Worm (Caenorhabditis elegans) whole organism, young adult: Measurements from ENCODE around the gene Y57A10C.8.

Source experiments
- T26A5.8 ChIP-seq: sonication (generic microtip); optimal IDR thresholded peaks from 2 replicates; lab custom pipeline; 2016; ENCODE audit warnings: missing genetic modification characterization, missing compliant biosample characterization
- atf-7 ChIP-seq: sonication (generic microtip); optimal IDR thresholded peaks from 2 replicates; lab custom pipeline; 2017; ENCODE audit warnings: mild to moderate bottlenecking, missing genetic modification characterization, missing compliant biosample characterization
- cebp-1 ChIP-seq, 2 experiments: fragments of 200-800 bp in 1 of 2; sonication (Bioruptor generic) in 1 of 2; sonication (generic microtip) in 1 of 2; IDR thresholded peaks in 1 of 2; optimal IDR thresholded peaks in 1 of 2; 2 replicates each; pipeline versions ENCODE4 v1.3.6 to Lab custom; 2017 to 2022; ENCODE audit warnings: missing compliant biosample characterization in 2 of 2, missing genetic modification characterization in 2 of 2, mild to moderate bottlenecking in 1 of 2, missing genetic modification reagents in 1 of 2, moderate library complexity in 1 of 2
- ceh-40 ChIP-seq: fragments of 200-800 bp; sonication (Bioruptor generic); IDR thresholded peaks from 2 replicates; pipeline ENCODE4 v1.3.6; 2022; ENCODE audit warnings: missing genetic modification characterization, missing compliant biosample characterization
- lin-35 ChIP-seq, 3 experiments: fragments of 150-350 bp in 2 of 3; sonication (generic microtip) in 1 of 3; optimal IDR thresholded peaks; 2 replicates each; lab custom pipeline; 2014 to 2018; ENCODE audit warnings: missing biosample characterization in 3 of 3, missing genetic modification characterization in 3 of 3, missing genetic modification reagents in 3 of 3
- pha-4 ChIP-seq: fragments of 150-350 bp; sonication (generic microtip); optimal IDR thresholded peaks from 2 replicates; lab custom pipeline; 2014; ENCODE audit warnings: missing biosample characterization, missing genetic modification reagents, missing genetic modification characterization
- repo-1 ChIP-seq: sonication (generic microtip); optimal IDR thresholded peaks from 2 replicates; lab custom pipeline; 2017; ENCODE audit warnings: mild to moderate bottlenecking, missing genetic modification characterization, missing compliant biosample characterization
- snpc-4 ChIP-seq, 5 experiments: fragments of 150-350 bp in 1 of 5; sonication (generic microtip) in 4 of 5; optimal IDR thresholded peaks; 2 replicates each; lab custom pipeline; 2014 to 2018; ENCODE audit warnings: missing genetic modification characterization in 5 of 5, missing biosample characterization in 3 of 5, antibody characterized with exemption in 2 of 5, mild to moderate bottlenecking in 2 of 5, missing compliant biosample characterization in 2 of 5, missing genotype in 2 of 5, moderate library complexity in 2 of 5, missing genetic modification reagents in 1 of 5
- unc-62 ChIP-seq: fragments of 150-350 bp; optimal IDR thresholded peaks from 2 replicates; lab custom pipeline; 2014; ENCODE audit warnings: missing biosample characterization, missing genetic modification reagents, missing genetic modification characterization
- xnd-1 ChIP-seq: sonication (generic microtip); optimal IDR thresholded peaks from 2 replicates; lab custom pipeline; 2016; ENCODE audit warnings: missing genotype, missing genetic modification reagents, missing genetic modification characterization, missing compliant biosample characterization

ce11 chrII:12460602-12461453, 31.2 kb upstream of the Y57A10C.8 start, which contains the start of gene tag-280:
- no peak for TF ChIP-seq lin-35 (GFP tag; optimal IDR thresholded peaks at IDR 0.05; lab: Kevin White, UChicago)
- no peak for TF ChIP-seq atf-7
- TF ChIP-seq xnd-1: peak; percentile 36
- no peak for TF ChIP-seq unc-62 (GFP tag; lab: Kevin White, UChicago)
- no peak for TF ChIP-seq snpc-4 (GFP tag; optimal IDR thresholded peaks at IDR 0.05; lab: Kevin White, UChicago)
- no peak for TF ChIP-seq snpc-4 (tag; optimal IDR thresholded peaks at IDR 0.05; lab: Kevin White, UChicago)
- TF ChIP-seq cebp-1 (GFP tag; IDR thresholded peaks at IDR 0.05; lab: Robert Waterston, UW): no peak
- no peak for TF ChIP-seq cebp-1 (tag; optimal IDR thresholded peaks at IDR 0.05; lab: Kevin White, UChicago)
- TF ChIP-seq pha-4 (tag; lab: Kevin White, UChicago): no peak
- no peak for TF ChIP-seq T26A5.8 (tag; lab: Kevin White, UChicago)
- no peak for TF ChIP-seq ceh-40 (GFP tag; lab: Robert Waterston, UW)
- TF ChIP-seq repo-1 (tag; lab: Kevin White, UChicago): no peak
